Fruit fly (Drosophila melanogaster) whole organism, embryonic: ENCODE results near the gene Tlk.
A peak's percentile ranks its signal among the peaks of the same experiment; 100 is the strongest.
"Not testable (repeated sequence)": the region's sequence is repeated elsewhere in the genome, so short reads cannot be mapped to it uniquely, and the experiment has no call there.

ENCODE experiments used
- Asciz ChIP-seq: fragments of 200-800 bp; sonication (Bioruptor generic); optimal IDR thresholded peaks from 2 replicates; lab custom pipeline; 2017; ENCODE audit warnings: missing biosample characterization, mild to moderate bottlenecking, missing genetic modification characterization, missing genetic modification reagents
- CG10267 ChIP-seq: fragments of 200-800 bp; sonication (Bioruptor generic); optimal IDR thresholded peaks from 2 replicates; lab custom pipeline; 2018; ENCODE audit warnings: missing biosample characterization, mild to moderate bottlenecking, missing genetic modification characterization, moderate library complexity
- CG10431 ChIP-seq: fragments of 200-800 bp; sonication (Bioruptor generic); optimal IDR thresholded peaks from 3 replicates; lab custom pipeline; 2018; ENCODE audit warnings: missing biosample characterization, mild to moderate bottlenecking, missing genetic modification characterization
- CG10462 ChIP-seq: fragments of 200-800 bp; sonication (Bioruptor generic); optimal IDR thresholded peaks from 2 replicates; lab custom pipeline; 2016; ENCODE audit warnings: missing biosample characterization, missing genetic modification characterization
- CG14014 ChIP-seq: fragments of 200-800 bp; sonication (Bioruptor generic); IDR thresholded peaks from 2 replicates; pipeline ENCODE4 v1.3.6; 2022; ENCODE audit warnings: missing biosample characterization, missing genetic modification characterization
- CG14441 ChIP-seq: fragments of 200-800 bp; sonication (Bioruptor generic); IDR thresholded peaks from 2 replicates; pipeline ENCODE4 v1.3.6; 2022; ENCODE audit warnings: missing biosample characterization, missing genetic modification characterization
- CG15514 ChIP-seq: fragments of 200-800 bp; sonication (Bioruptor generic); optimal IDR thresholded peaks from 3 replicates; lab custom pipeline; 2017; ENCODE audit warnings: missing biosample characterization, missing genetic modification characterization, mild to moderate bottlenecking, moderate library complexity, missing genetic modification reagents
- CG17359 ChIP-seq: fragments of 200-800 bp; sonication (Bioruptor generic); optimal IDR thresholded peaks from 3 replicates; lab custom pipeline; 2018; ENCODE audit warnings: missing biosample characterization, mild to moderate bottlenecking, missing genetic modification characterization, moderate library complexity
- CG18619 ChIP-seq: fragments of 200-800 bp; sonication (Bioruptor generic); optimal IDR thresholded peaks from 3 replicates; lab custom pipeline; 2017; ENCODE audit warnings: missing biosample characterization, mild to moderate bottlenecking, missing genetic modification characterization
- CG2120 ChIP-seq: fragments of 200-800 bp; sonication (Bioruptor generic); optimal IDR thresholded peaks from 3 replicates; lab custom pipeline; 2016; ENCODE audit warnings: missing biosample characterization, missing genetic modification characterization
- CG30020 ChIP-seq: fragments of 200-800 bp; optimal IDR thresholded peaks from 2 replicates; lab custom pipeline; 2019; ENCODE audit warnings: missing biosample characterization, mild to moderate bottlenecking, missing genetic modification characterization, moderate library complexity
- CG32767 ChIP-seq: fragments of 200-800 bp; sonication (Bioruptor generic); IDR thresholded peaks from 2 replicates; pipeline ENCODE4 v1.3.6; 2022; ENCODE audit warnings: missing biosample characterization, missing genetic modification characterization
- CG3726 ChIP-seq: fragments of 200-800 bp; sonication (Bioruptor generic); IDR thresholded peaks from 3 replicates; pipeline ENCODE4, ENCODE4 v1.3.6; 2022; ENCODE audit warnings: missing biosample characterization, missing genetic modification characterization
- CG5245 ChIP-seq: fragments of 200-800 bp; sonication (Bioruptor generic); optimal IDR thresholded peaks from 3 replicates; lab custom pipeline; 2016; ENCODE audit warnings: missing biosample characterization, missing genetic modification characterization
- CG6813 ChIP-seq: fragments of 200-800 bp; sonication (Bioruptor generic); optimal IDR thresholded peaks from 2 replicates; lab custom pipeline; 2017; ENCODE audit warnings: missing biosample characterization, missing genetic modification characterization, mild to moderate bottlenecking, moderate library complexity, missing genetic modification reagents
- CG7963 ChIP-seq: fragments of 200-800 bp; sonication (Bioruptor generic); IDR thresholded peaks from 3 replicates; pipeline ENCODE4 v1.3.6; 2022; ENCODE audit warnings: missing biosample characterization, missing genetic modification characterization; ENCODE audit not compliant: partially characterized antibody
- CTCF ChIP-seq: fragments of 200-800 bp; sonication (Bioruptor generic); optimal IDR thresholded peaks from 2 replicates; lab custom pipeline; 2017; ENCODE audit warnings: missing biosample characterization, mild to moderate bottlenecking, missing genetic modification characterization, moderate library complexity
- Dbx ChIP-seq: fragments of 200-800 bp; sonication (Bioruptor generic); IDR thresholded peaks from 3 replicates; pipeline ENCODE4 v1.3.6; 2022; ENCODE audit warnings: missing biosample characterization, missing genetic modification characterization
- Gug ChIP-seq: fragments of 200-800 bp; sonication (Bioruptor generic); IDR thresholded peaks from 4 replicates; pipeline ENCODE4 v1.3.6; 2022; ENCODE audit warnings: missing biosample characterization, missing genetic modification characterization
- HHEX ChIP-seq: fragments of 200-800 bp; sonication (Bioruptor generic); optimal IDR thresholded peaks from 3 replicates; lab custom pipeline; 2017; ENCODE audit warnings: missing biosample characterization, mild to moderate bottlenecking, missing genetic modification characterization, missing genetic modification reagents
- Hmx ChIP-seq: fragments of 200-800 bp; sonication (Bioruptor generic); optimal IDR thresholded peaks from 2 replicates; lab custom pipeline; 2016; ENCODE audit warnings: missing biosample characterization, missing genetic modification characterization
- Hr78 ChIP-seq, 2 experiments: fragments of 200-800 bp in 1 of 2; fragments of >200 bp in 1 of 2; sonication (Bioruptor generic) in 1 of 2; optimal IDR thresholded peaks; 2 replicates each; lab custom pipeline; 2017 to 2019; ENCODE audit warnings: missing biosample characterization in 2 of 2, missing genetic modification characterization in 2 of 2, mild to moderate bottlenecking in 1 of 2, moderate library complexity in 1 of 2
- Meics ChIP-seq: fragments of 200-800 bp; sonication (Bioruptor generic); optimal IDR thresholded peaks from 2 replicates; lab custom pipeline; 2017; ENCODE audit warnings: missing biosample characterization, mild to moderate bottlenecking, missing genetic modification characterization
- Nf-YB ChIP-seq: fragments of 200-800 bp; sonication (Bioruptor generic); optimal IDR thresholded peaks from 3 replicates; lab custom pipeline; 2019; ENCODE audit warnings: missing biosample characterization, mild to moderate bottlenecking, missing genetic modification characterization, moderate library complexity
- Nf-YC ChIP-seq: fragments of 200-800 bp; optimal IDR thresholded peaks from 3 replicates; lab custom pipeline; 2019; ENCODE audit warnings: missing biosample characterization, mild to moderate bottlenecking, missing genetic modification characterization, moderate library complexity
- Side ChIP-seq: fragments of 200-800 bp; sonication (Bioruptor generic); optimal IDR thresholded peaks from 2 replicates; lab custom pipeline; 2016; ENCODE audit warnings: missing biosample characterization, missing genetic modification characterization
- ap ChIP-seq: fragments of 200-800 bp; sonication (Bioruptor generic); IDR thresholded peaks from 2 replicates; pipeline ENCODE4 v1.3.6; 2022; ENCODE audit warnings: missing biosample characterization, missing genetic modification characterization
- ash1 ChIP-seq: fragments of 200-800 bp; sonication (Bioruptor generic); optimal IDR thresholded peaks from 2 replicates; lab custom pipeline; 2018; ENCODE audit warnings: missing biosample characterization, mild to moderate bottlenecking, missing genetic modification characterization
- caup ChIP-seq: fragments of 200-800 bp; sonication (Bioruptor generic); optimal IDR thresholded peaks from 3 replicates; lab custom pipeline; 2017; ENCODE audit warnings: missing biosample characterization, mild to moderate bottlenecking, missing genetic modification characterization, moderate library complexity; ENCODE audit not compliant: severe bottlenecking
- dati ChIP-seq: fragments of 200-800 bp; sonication (Bioruptor generic); IDR thresholded peaks from 2 replicates; pipeline ENCODE4 v1.3.6; 2022; ENCODE audit warnings: missing biosample characterization, missing genetic modification characterization
- dimm ChIP-seq: fragments of 200-800 bp; sonication (Bioruptor generic); IDR thresholded peaks from 2 replicates; pipeline ENCODE4 v1.3.6; 2022; ENCODE audit warnings: missing biosample characterization, missing genetic modification characterization
- en ChIP-seq: fragments of 200-800 bp; sonication (Bioruptor generic); optimal IDR thresholded peaks from 2 replicates; lab custom pipeline; 2016; ENCODE audit warnings: missing biosample characterization, missing genetic modification characterization
- fd102C ChIP-seq: fragments of 200-800 bp; sonication (Bioruptor generic); optimal IDR thresholded peaks from 2 replicates; lab custom pipeline; 2018; ENCODE audit warnings: missing biosample characterization, mild to moderate bottlenecking, missing genetic modification characterization, moderate library complexity
- hb ChIP-seq: fragments of 200-800 bp; sonication (Bioruptor generic); IDR thresholded peaks from 3 replicates; pipeline ENCODE4 v1.3.6; 2022; ENCODE audit warnings: missing biosample characterization, missing genetic modification characterization; ENCODE audit not compliant: partially characterized antibody
- lbe ChIP-seq: fragments of 200-800 bp; sonication (Bioruptor generic); optimal IDR thresholded peaks from 2 replicates; lab custom pipeline; 2016; ENCODE audit warnings: missing biosample characterization, mild to moderate bottlenecking, missing genetic modification characterization
- nerfin-1 ChIP-seq: fragments of 200-800 bp; sonication (Bioruptor generic); optimal IDR thresholded peaks from 3 replicates; lab custom pipeline; 2019; ENCODE audit warnings: missing biosample characterization, mild to moderate bottlenecking, missing genetic modification characterization, moderate library complexity
- oc ChIP-seq: fragments of 200-800 bp; sonication (Bioruptor generic); optimal IDR thresholded peaks from 2 replicates; lab custom pipeline; 2018; ENCODE audit warnings: missing biosample characterization, mild to moderate bottlenecking, missing genetic modification characterization, moderate library complexity
- prd ChIP-seq, 3 experiments: fragments of >200 bp in 2 of 3; fragments of 200-800 bp in 1 of 3; sonication (Bioruptor generic) in 1 of 3; optimal IDR thresholded peaks in 2 of 3; IDR thresholded peaks in 1 of 3; 2 replicates in 2 of 3; 3 replicates in 1 of 3; pipeline versions ENCODE4 v1.3.6 to Lab custom; 2017 to 2022; ENCODE audit warnings: missing biosample characterization in 1 of 3, missing genetic modification characterization in 1 of 3
- repo ChIP-seq: fragments of 200-800 bp; sonication (Bioruptor generic); optimal IDR thresholded peaks from 2 replicates; lab custom pipeline; 2016; ENCODE audit warnings: missing biosample characterization, missing genetic modification characterization
- seq ChIP-seq: fragments of 200-800 bp; sonication (Bioruptor generic); IDR thresholded peaks from 2 replicates; pipeline ENCODE4 v1.3.6; 2022; ENCODE audit warnings: missing biosample characterization, missing genetic modification characterization
- slbo ChIP-seq: fragments of 200-800 bp; sonication (Bioruptor generic); IDR thresholded peaks from 2 replicates; pipeline ENCODE4 v1.3.6; 2022; ENCODE audit warnings: missing biosample characterization, missing genetic modification characterization
- so ChIP-seq: fragments of 200-800 bp; sonication (Bioruptor generic); IDR thresholded peaks from 3 replicates; pipeline ENCODE4 v1.3.6; 2022; ENCODE audit warnings: missing biosample characterization, missing genetic modification characterization
- stwl ChIP-seq: fragments of 200-800 bp; sonication (Bioruptor generic); optimal IDR thresholded peaks from 3 replicates; lab custom pipeline; 2018; ENCODE audit warnings: missing biosample characterization, mild to moderate bottlenecking, missing genetic modification characterization, moderate library complexity
- zen ChIP-seq: fragments of 200-800 bp; sonication (Bioruptor generic); optimal IDR thresholded peaks from 3 replicates; lab custom pipeline; 2018; ENCODE audit warnings: missing biosample characterization, mild to moderate bottlenecking, missing genetic modification characterization, moderate library complexity
- zen2 ChIP-seq: fragments of 200-800 bp; sonication (Bioruptor generic); IDR thresholded peaks from 3 replicates; pipeline ENCODE4 v1.3.6; 2022; ENCODE audit warnings: missing biosample characterization, missing genetic modification characterization; ENCODE audit not compliant: partially characterized antibody

Gene Tlk

dm6 chrX:3802016-3802415 is 82.2 kb downstream of the Tlk start, which contains the start of gene fd3F:
Gene fd3F, plus strand, starts transcription at chrX:3802316.
- TF ChIP-seq zen2; caup (GFP tag; lab: Kevin White, UChicago); lbe (GFP tag; lab: Kevin White, UChicago): not testable (repeated sequence)
- TF ChIP-seq, all 482 proteins: peak for 0; not testable (repeated sequence) for 482

- TF ChIP-seq so (GFP tag; lab: Robert Waterston, UW) (no peak), Nf-YC (tag; lab: Kevin White, UChicago) (peak; percentile 86), Nf-YB (peak; percentile 88), slbo (no peak), CG2120 (GFP tag; lab: Kevin White, UChicago) (no peak), Dbx (GFP tag; lab: Robert Waterston, UW) (no peak), seq (0 out of 2 replicates have a peak, but pooled peaks have one; percentile 26), Hr78 (GFP tag; optimal IDR thresholded peaks at IDR 0.05; lab: Kevin White, UChicago) (no peak)
These were observed 88.7 kb downstream of the Tlk start for dm6 chrX:3808467-3808866.

dm6 chrX:3809085-3809484 is 89.3 kb downstream of the Tlk start:
- no peak for TF ChIP-seq CG14441
- TF ChIP-seq Nf-YC (tag; lab: Kevin White, UChicago), result peak; percentile 83
- TF ChIP-seq CG15514, result no peak
- TF ChIP-seq Nf-YB, result peak; percentile 92
- TF ChIP-seq CG14014 (GFP tag; lab: Robert Waterston, UW), result no peak

- TF ChIP-seq CG18619 (GFP tag; lab: Kevin White, UChicago), result peak; percentile 11
- TF ChIP-seq CG5245 (GFP tag; lab: Kevin White, UChicago), result no peak
- no peak for TF ChIP-seq repo (GFP tag; lab: Kevin White, UChicago)
- peak; percentile 24 for TF ChIP-seq Meics (GFP tag; lab: Kevin White, UChicago)
- TF ChIP-seq Gug (GFP tag; lab: Robert Waterston, UW), result no peak
- TF ChIP-seq en (GFP tag; lab: Kevin White, UChicago), result no peak
- TF ChIP-seq CG7963 (GFP tag; lab: Robert Waterston, UW), result no peak
- peak; percentile 19 for TF ChIP-seq Side (GFP tag; lab: Kevin White, UChicago)
- no peak for TF ChIP-seq CG32767 (GFP tag; lab: Robert Waterston, UW)
- TF ChIP-seq HHEX (GFP tag; lab: Kevin White, UChicago), result peak; percentile 36
- TF ChIP-seq CG10267 (tag; lab: Kevin White, UChicago), result peak; percentile 51
- peak; percentile 19 for TF ChIP-seq fd102C (GFP tag; lab: Kevin White, UChicago)
- peak; percentile 42 for TF ChIP-seq Asciz
- TF ChIP-seq ap (GFP tag; lab: Robert Waterston, UW), result no peak
- TF ChIP-seq hb (GFP tag; lab: Robert Waterston, UW), result no peak
- TF ChIP-seq CG6813 (GFP tag; lab: Kevin White, UChicago), result peak; percentile 28
- no peak for TF ChIP-seq prd (optimal IDR thresholded peaks at IDR 0.05; lab: Kevin White, UChicago)
- TF ChIP-seq prd (GFP tag; IDR thresholded peaks at IDR 0.05; lab: Robert Waterston, UW), result 0 out of 3 replicates have a peak, but pooled peaks have one; percentile 24
- TF ChIP-seq CG10431 (GFP tag; lab: Kevin White, UChicago), result no peak
- TF ChIP-seq oc, result peak; percentile 40
- TF ChIP-seq ash1, result no peak
- no peak for TF ChIP-seq dimm
- no peak for TF ChIP-seq CG3726 (GFP tag; lab: Robert Waterston, UW)
- TF ChIP-seq CTCF (GFP tag; lab: Kevin White, UChicago), result peak; percentile 84
- peak; percentile 36 for TF ChIP-seq CG17359 (tag; lab: Kevin White, UChicago)
- no peak for TF ChIP-seq CG30020 (tag; lab: Kevin White, UChicago)
- TF ChIP-seq dati (GFP tag; lab: Robert Waterston, UW), result no peak
- no peak for TF ChIP-seq Hmx (GFP tag; lab: Kevin White, UChicago)
- peak; percentile 54 for TF ChIP-seq stwl (tag; lab: Kevin White, UChicago)
- no peak for TF ChIP-seq zen (tag; lab: Kevin White, UChicago)
- no peak for TF ChIP-seq nerfin-1 (tag; lab: Kevin White, UChicago)
- no peak for TF ChIP-seq CG10462 (GFP tag; lab: Kevin White, UChicago)
These were observed 91.6 kb downstream of the Tlk start, which contains the start of gene ec for dm6 chrX:3811340-3811788. Gene ec, plus strand, starts transcription at chrX:3811698.
